Worm (Caenorhabditis elegans) whole organism, L4 larva: Measurements from ENCODE around the gene T23F2.2.

Source experiments
- F26F4.8 ChIP-seq: fragments of 200-800 bp; sonication (Bioruptor generic); conservative IDR thresholded peaks from 2 replicates; pipeline ENCODE4 v1.3.6; 2022; ENCODE audit warnings: missing genetic modification characterization, missing compliant biosample characterization
- F44E2.7 ChIP-seq: fragments of 200-800 bp; sonication (Bioruptor generic); IDR thresholded peaks from 2 replicates; pipeline ENCODE4 v2.1.2; 2022; ENCODE audit warnings: missing genetic modification characterization, missing compliant biosample characterization
- F49E8.2 ChIP-seq: sonication (generic microtip); optimal IDR thresholded peaks from 2 replicates; lab custom pipeline; 2016; ENCODE audit warnings: missing compliant biosample characterization, mild to moderate bottlenecking, missing genetic modification characterization, borderline replicate concordance
- Y5F2A.4 ChIP-seq: fragments of 200-800 bp; sonication (Bioruptor generic); optimal IDR thresholded peaks from 2 replicates; lab custom pipeline; 2018; ENCODE audit warnings: mild to moderate bottlenecking, missing genetic modification characterization, missing compliant biosample characterization
- Y75B8A.6 ChIP-seq: fragments of 200-800 bp; sonication (Bioruptor generic); IDR thresholded peaks from 2 replicates; pipeline ENCODE4 v1.3.6; 2022; ENCODE audit warnings: missing genetic modification reagents, missing genetic modification characterization, missing compliant biosample characterization
- ceh-20 ChIP-seq: fragments of 200-800 bp; sonication (Bioruptor generic); IDR thresholded peaks from 2 replicates; pipeline ENCODE4 v1.3.6; 2022; ENCODE audit warnings: missing genetic modification reagents, missing genetic modification characterization, missing compliant biosample characterization
- ces-1 ChIP-seq: fragments of 150-350 bp; sonication (generic microtip); optimal IDR thresholded peaks from 4 replicates; lab custom pipeline; 2014; ENCODE audit warnings: missing biosample characterization, missing genetic modification reagents, missing genetic modification characterization
- ctbp-1 ChIP-seq: fragments of 200-800 bp; sonication (Bioruptor generic); IDR thresholded peaks from 2 replicates; pipeline ENCODE4 v1.3.6; 2022; ENCODE audit warnings: missing genetic modification reagents, missing genetic modification characterization, missing compliant biosample characterization
- daf-12 ChIP-seq: fragments of 150-350 bp; optimal IDR thresholded peaks from 2 replicates; lab custom pipeline; 2014; ENCODE audit warnings: missing biosample characterization, missing genetic modification reagents, missing genetic modification characterization
- daf-16 ChIP-seq, 3 experiments: sonication (generic microtip); optimal IDR thresholded peaks; 2 replicates each; lab custom pipeline; 2016 to 2017; ENCODE audit warnings: missing genetic modification characterization in 3 of 3, missing genetic modification reagents in 3 of 3, mild to moderate bottlenecking in 2 of 3, missing compliant biosample characterization in 2 of 3, missing biosample characterization in 1 of 3, moderate library complexity in 1 of 3
- dmd-6 ChIP-seq: fragments of 200-800 bp; sonication (Bioruptor generic); IDR thresholded peaks from 2 replicates; pipeline ENCODE4 v1.3.6; 2022; ENCODE audit warnings: missing genetic modification reagents, missing genetic modification characterization, missing compliant biosample characterization
- dmd-8 ChIP-seq: fragments of 200-800 bp; sonication (Bioruptor generic); IDR thresholded peaks from 2 replicates; pipeline ENCODE4 v1.3.6; 2022; ENCODE audit warnings: missing genetic modification characterization, missing compliant biosample characterization
- dve-1 ChIP-seq: sonication (generic microtip); optimal IDR thresholded peaks from 2 replicates; lab custom pipeline; 2017; ENCODE audit warnings: antibody characterized with exemption, mild to moderate bottlenecking, missing genetic modification characterization, missing compliant biosample characterization; ENCODE audit not compliant: insufficient read depth
- egl-43 ChIP-seq: fragments of 200-800 bp; sonication (Bioruptor generic); IDR thresholded peaks from 2 replicates; pipeline ENCODE4 v1.3.6; 2022; ENCODE audit warnings: missing genetic modification reagents, missing genetic modification characterization, missing compliant biosample characterization
- gei-8 ChIP-seq: fragments of 200-800 bp; sonication (Bioruptor generic); optimal IDR thresholded peaks from 2 replicates; lab custom pipeline; 2018; ENCODE audit warnings: mild to moderate bottlenecking, missing genetic modification characterization, missing compliant biosample characterization
- hif-1 ChIP-seq, 2 experiments: sonication (generic microtip); optimal IDR thresholded peaks; 2 replicates each; lab custom pipeline; 2016 to 2017; ENCODE audit warnings: missing compliant biosample characterization in 2 of 2, missing genetic modification characterization in 2 of 2, missing genetic modification reagents in 2 of 2, missing genotype in 2 of 2, mild to moderate bottlenecking in 1 of 2
- hmg-1.1 ChIP-seq: fragments of 200-800 bp; sonication (Bioruptor generic); IDR thresholded peaks from 2 replicates; pipeline ENCODE4 v1.3.6; 2022; ENCODE audit warnings: missing genetic modification reagents, missing genetic modification characterization, missing compliant biosample characterization
- lin-1 ChIP-seq: fragments of 200-800 bp; sonication (Bioruptor generic); IDR thresholded peaks from 2 replicates; pipeline ENCODE4 v1.3.6; 2022; ENCODE audit warnings: missing genetic modification reagents, missing genetic modification characterization, missing compliant biosample characterization
- lin-38 ChIP-seq: fragments of 200-800 bp; sonication (Bioruptor generic); IDR thresholded peaks from 2 replicates; pipeline ENCODE4 v1.3.6; 2022; ENCODE audit warnings: missing genetic modification reagents, missing genetic modification characterization, missing compliant biosample characterization
- madf-5 ChIP-seq, 2 experiments: fragments of 200-800 bp; sonication (Bioruptor generic); IDR thresholded peaks; 2 replicates each; pipeline ENCODE4 v1.3.6; 2022; ENCODE audit warnings: missing compliant biosample characterization in 2 of 2, missing genetic modification characterization in 2 of 2
- mxl-2 ChIP-seq: fragments of 200-800 bp; sonication (Bioruptor generic); conservative IDR thresholded peaks from 2 replicates; pipeline ENCODE4 v1.3.6; 2022; ENCODE audit warnings: missing genetic modification reagents, missing genetic modification characterization, missing compliant biosample characterization
- mxl-3 ChIP-seq: fragments of 200-800 bp; sonication (Bioruptor generic); optimal IDR thresholded peaks from 2 replicates; lab custom pipeline; 2018; ENCODE audit warnings: mild to moderate bottlenecking, missing genetic modification characterization, missing compliant biosample characterization
- nhr-11 ChIP-seq: fragments of 150-350 bp; optimal IDR thresholded peaks from 2 replicates; lab custom pipeline; 2014; ENCODE audit warnings: missing biosample characterization, missing genetic modification characterization
- nhr-111 ChIP-seq: fragments of 200-800 bp; sonication (Bioruptor generic); optimal IDR thresholded peaks from 2 replicates; lab custom pipeline; 2018; ENCODE audit warnings: mild to moderate bottlenecking, missing genetic modification characterization, missing compliant biosample characterization
- nhr-41 ChIP-seq: fragments of 200-800 bp; sonication (Bioruptor generic); IDR thresholded peaks from 2 replicates; pipeline ENCODE4 v1.3.6; 2022; ENCODE audit warnings: missing genetic modification reagents, missing genetic modification characterization, missing compliant biosample characterization
- nhr-6 ChIP-seq: fragments of 150-350 bp; optimal IDR thresholded peaks from 2 replicates; lab custom pipeline; 2014; ENCODE audit warnings: missing biosample characterization, missing genetic modification characterization
- pha-4 ChIP-seq, 2 experiments: fragments of 150-350 bp in 1 of 2; fragments of 200-800 bp in 1 of 2; sonication (Bioruptor generic) in 1 of 2; IDR thresholded peaks in 1 of 2; optimal IDR thresholded peaks in 1 of 2; 2 replicates each; pipeline versions ENCODE4 v1.3.6 to Lab custom; 2014 to 2022; ENCODE audit warnings: missing genetic modification characterization in 2 of 2, missing genetic modification reagents in 2 of 2, missing biosample characterization in 1 of 2, missing compliant biosample characterization in 1 of 2
- saeg-2 ChIP-seq: fragments of 200-800 bp; sonication (Bioruptor generic); IDR thresholded peaks from 2 replicates; pipeline ENCODE4 v1.3.6; 2022; ENCODE audit warnings: missing genetic modification reagents, missing genetic modification characterization, missing compliant biosample characterization
- skn-1 ChIP-seq: fragments of 150-350 bp; optimal IDR thresholded peaks from 2 replicates; lab custom pipeline; 2014; ENCODE audit warnings: missing biosample characterization, missing genetic modification characterization
- unc-130 ChIP-seq: sonication (generic microtip); optimal IDR thresholded peaks from 2 replicates; lab custom pipeline; 2016; ENCODE audit warnings: missing genetic modification reagents, missing genetic modification characterization, missing compliant biosample characterization

Gene T23F2.2

DNA sequence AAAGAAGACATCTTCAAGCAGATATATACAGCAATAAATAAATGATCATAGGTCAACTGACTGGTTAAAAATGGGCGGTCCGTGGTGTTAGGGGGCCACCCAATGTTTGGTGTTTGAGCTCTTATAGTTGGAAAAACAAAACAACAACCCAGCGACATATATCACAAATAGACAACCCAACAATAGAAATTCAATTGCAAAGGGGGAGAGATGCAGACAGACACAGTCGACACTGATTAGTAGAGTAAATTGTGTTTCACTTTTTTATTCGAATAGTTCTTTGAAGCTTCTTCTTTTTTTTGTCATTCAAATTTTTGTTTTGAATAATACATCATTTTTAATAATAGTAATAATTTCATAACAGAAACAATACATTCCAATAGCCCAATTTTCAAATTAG is 10.4 kb upstream of the T23F2.2 start:
- no peak for TF ChIP-seq mxl-2
- TF ChIP-seq daf-16 (GFP tag; optimal IDR thresholded peaks at IDR 0.05; lab: Kevin White, UChicago): no peak
- peak; percentile 28 for TF ChIP-seq daf-16 (tag; optimal IDR thresholded peaks at IDR 0.05; lab: Kevin White, UChicago)
- peak; percentile 76 for TF ChIP-seq ces-1

DNA sequence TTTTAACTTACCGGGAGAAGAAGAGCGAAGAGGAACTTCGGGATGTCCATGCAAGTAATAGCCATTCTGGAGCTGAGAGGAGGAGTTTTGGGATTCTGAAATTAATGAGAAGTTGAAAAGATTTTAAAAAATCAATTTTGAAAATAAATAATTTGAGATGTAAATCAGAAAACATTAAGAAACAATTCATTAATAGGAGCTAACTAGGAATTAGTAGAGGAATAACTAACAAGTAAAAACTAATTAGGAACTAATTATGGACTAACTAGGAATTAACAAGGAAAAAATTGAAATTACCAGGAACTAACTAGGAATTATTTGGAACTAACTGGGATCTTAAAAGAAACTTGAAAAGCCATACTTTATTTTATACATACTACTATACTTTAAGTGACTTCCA is 9.9 kb upstream of the T23F2.2 start, which contains the start of gene T23F2.4:
Gene T23F2.4, minus strand, starts transcription at position 101 of the 400 bp plus-strand sequence.
- TF ChIP-seq F49E8.2 (tag; lab: Kevin White, UChicago) (no peak), Y75B8A.6 (GFP tag; lab: Robert Waterston, UW) (no peak), lin-1 (no peak), ceh-20 (GFP tag; lab: Robert Waterston, UW) (no peak), gei-8 (no peak), pha-4 (GFP tag; IDR thresholded peaks at IDR 0.05; lab: Robert Waterston, UW) (no peak), pha-4 (tag; optimal IDR thresholded peaks at IDR 0.05; lab: Kevin White, UChicago) (no peak), hmg-1.1 (GFP tag; lab: Robert Waterston, UW) (no peak), F26F4.8 (GFP tag; lab: Robert Waterston, UW) (no peak), unc-130 (GFP tag; lab: Kevin White, UChicago) (no peak), madf-5 (GFP tag; IDR thresholded peaks at IDR 0.05; lab: Robert Waterston, UW) (no peak), saeg-2 (no peak), ctbp-1 (GFP tag; lab: Robert Waterston, UW) (no peak), daf-12 (tag; lab: Kevin White, UChicago) (no peak)

DNA sequence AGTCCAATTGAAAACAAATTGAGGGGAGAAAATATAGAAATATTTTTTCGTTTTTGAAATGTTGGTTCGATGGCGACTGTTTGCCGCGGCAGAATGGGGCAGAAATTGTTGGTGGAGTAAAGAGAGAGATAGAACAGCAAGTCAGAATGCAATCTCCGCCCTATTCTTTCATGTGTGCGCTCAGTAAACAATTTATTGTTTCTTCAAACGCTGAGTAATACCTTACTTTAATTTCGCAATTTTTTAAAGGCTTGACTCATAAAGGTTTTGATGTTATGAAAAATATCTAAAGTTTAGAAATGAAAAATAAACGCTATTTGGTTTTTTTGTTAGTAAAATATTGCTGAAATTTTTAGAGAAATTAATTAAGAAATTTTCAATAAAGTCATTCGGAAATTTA is 9.3 kb upstream of the T23F2.2 start:
- no peak for TF ChIP-seq hmg-1.1 (GFP tag; lab: Robert Waterston, UW)
- TF ChIP-seq nhr-6: peak; percentile 14
- peak; percentile 16 for TF ChIP-seq dve-1 (tag; lab: Kevin White, UChicago)

DNA sequence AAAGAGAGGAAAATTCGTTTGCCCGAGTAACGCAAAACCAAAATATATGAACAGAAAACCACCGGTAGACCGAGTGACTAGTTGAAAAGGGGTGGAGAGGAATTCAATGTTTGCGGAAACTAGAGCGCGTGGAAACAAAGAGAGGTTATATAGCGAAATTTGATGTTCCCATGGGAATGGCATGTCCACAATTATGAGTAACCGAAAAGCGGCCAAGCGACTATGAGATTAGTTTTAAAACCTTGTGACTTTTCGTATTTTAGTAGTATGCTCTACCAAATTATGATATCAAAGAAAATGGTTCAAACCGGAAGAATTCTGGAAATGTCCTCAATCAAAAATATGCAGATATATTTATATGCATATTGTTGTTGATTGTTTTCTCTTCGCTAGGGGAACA is 7.7 kb upstream of the T23F2.2 start:
- TF ChIP-seq egl-43 (GFP tag; lab: Robert Waterston, UW): no peak
- no peak for TF ChIP-seq dmd-6 (GFP tag; lab: Robert Waterston, UW)
- no peak for TF ChIP-seq dmd-8
- TF ChIP-seq hif-1 (tag; optimal IDR thresholded peaks at IDR 0.05; lab: Kevin White, UChicago): no peak
- no peak for TF ChIP-seq Y5F2A.4 (GFP tag; lab: Kevin White, UChicago)
- TF ChIP-seq F44E2.7 (GFP tag; lab: Robert Waterston, UW): no peak
- no peak for TF ChIP-seq lin-38
- TF ChIP-seq nhr-11: no peak
- no peak for TF ChIP-seq mxl-3 (GFP tag; lab: Kevin White, UChicago)
- TF ChIP-seq nhr-41 (GFP tag; lab: Robert Waterston, UW): no peak

DNA sequence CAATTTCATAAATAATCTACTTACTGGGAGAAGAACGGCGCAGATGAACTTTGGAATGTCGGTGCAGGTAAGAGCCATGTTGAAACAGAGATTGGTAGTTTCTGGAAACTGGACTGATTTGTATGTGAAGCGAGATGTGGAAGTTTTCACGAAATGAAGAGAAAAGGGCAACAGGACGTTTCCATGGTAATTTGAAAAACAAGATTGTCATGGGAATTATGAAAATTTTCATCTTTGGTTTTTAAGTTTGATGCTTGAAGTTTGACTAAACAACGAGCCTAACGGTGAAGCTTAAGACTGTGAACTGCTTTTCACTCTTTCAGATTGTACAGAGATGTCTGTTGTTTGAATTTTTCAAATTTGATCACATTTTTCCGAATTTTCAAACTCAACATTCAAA is 7.2 kb upstream of the T23F2.2 start, which contains the start of gene T23F2.3:
Gene T23F2.3, minus strand, starts transcription at position 101 of the 400 bp plus-strand sequence.
- TF ChIP-seq skn-1 (tag; lab: Kevin White, UChicago): no peak
- TF ChIP-seq nhr-111 (GFP tag; lab: Kevin White, UChicago): no peak
- no peak for TF ChIP-seq daf-16 (GFP tag; optimal IDR thresholded peaks at IDR 0.05; lab: Kevin White, UChicago)
- TF ChIP-seq daf-16 (tag; optimal IDR thresholded peaks at IDR 0.05; lab: Kevin White, UChicago): no peak
